Worm (Caenorhabditis elegans) whole organism, young adult: Measurements from ENCODE around the gene Y66H1A.8.

ENCODE experiments used
- B0261.1 ChIP-seq: sonication (generic microtip); optimal IDR thresholded peaks from 2 replicates; lab custom pipeline; 2016; ENCODE audit warnings: mild to moderate bottlenecking, missing genetic modification characterization, moderate library complexity, missing compliant biosample characterization
- B0336.3 ChIP-seq: fragments of 200-800 bp; sonication (Bioruptor generic); IDR thresholded peaks from 2 replicates; pipeline ENCODE4 v1.3.6; 2022; ENCODE audit warnings: missing genetic modification characterization, missing compliant biosample characterization
- F22D6.2 ChIP-seq: sonication (generic microtip); optimal IDR thresholded peaks from 2 replicates; lab custom pipeline; 2016; ENCODE audit warnings: mild to moderate bottlenecking, missing genetic modification characterization, missing compliant biosample characterization
- K11D2.4 ChIP-seq: fragments of 200-800 bp; sonication (Bioruptor generic); IDR thresholded peaks from 2 replicates; pipeline ENCODE4 v1.3.6; 2022; ENCODE audit warnings: missing genetic modification reagents, missing genetic modification characterization, missing compliant biosample characterization
- K12H6.12 ChIP-seq: fragments of 200-800 bp; sonication (Bioruptor generic); optimal IDR thresholded peaks from 2 replicates; lab custom pipeline; 2018; ENCODE audit warnings: mild to moderate bottlenecking, missing genetic modification characterization, missing compliant biosample characterization
- aptf-2 ChIP-seq: fragments of 200-800 bp; sonication (Bioruptor generic); conservative IDR thresholded peaks from 2 replicates; pipeline ENCODE4 v1.3.6; 2022; ENCODE audit warnings: missing genetic modification reagents, missing genetic modification characterization, missing compliant biosample characterization
- ceh-40 ChIP-seq: fragments of 200-800 bp; sonication (Bioruptor generic); IDR thresholded peaks from 2 replicates; pipeline ENCODE4 v1.3.6; 2022; ENCODE audit warnings: missing genetic modification characterization, missing compliant biosample characterization
- efl-1 ChIP-seq: fragments of 150-350 bp; optimal IDR thresholded peaks from 2 replicates; lab custom pipeline; 2014; ENCODE audit warnings: missing biosample characterization, missing genetic modification reagents, missing genetic modification characterization
- gei-17 ChIP-seq: fragments of 200-800 bp; sonication (Bioruptor generic); optimal IDR thresholded peaks from 2 replicates; lab custom pipeline; 2018; ENCODE audit warnings: mild to moderate bottlenecking, missing genetic modification characterization, missing compliant biosample characterization
- madf-10 ChIP-seq: sonication (generic microtip); optimal IDR thresholded peaks from 2 replicates; lab custom pipeline; 2016; ENCODE audit warnings: mild to moderate bottlenecking, missing genetic modification characterization, missing compliant biosample characterization
- mel-28 ChIP-seq: sonication (generic microtip); optimal IDR thresholded peaks from 2 replicates; lab custom pipeline; 2016; ENCODE audit warnings: borderline replicate concordance, mild to moderate bottlenecking, missing genetic modification characterization, missing compliant biosample characterization
- nfya-1 ChIP-seq: sonication (generic microtip); optimal IDR thresholded peaks from 2 replicates; lab custom pipeline; 2017; ENCODE audit warnings: antibody characterized with exemption, missing compliant biosample characterization, missing genetic modification characterization, borderline replicate concordance; ENCODE audit not compliant: insufficient read depth
- nfya-2 ChIP-seq: fragments of 200-800 bp; sonication (Bioruptor generic); IDR thresholded peaks from 2 replicates; pipeline ENCODE4 v1.3.6; 2022; ENCODE audit warnings: missing genetic modification reagents, missing genetic modification characterization, missing compliant biosample characterization
- nhr-80 ChIP-seq: sonication (generic microtip); optimal IDR thresholded peaks from 2 replicates; lab custom pipeline; 2016; ENCODE audit warnings: missing genetic modification characterization, missing compliant biosample characterization
- pha-4 ChIP-seq: fragments of 150-350 bp; sonication (generic microtip); optimal IDR thresholded peaks from 2 replicates; lab custom pipeline; 2014; ENCODE audit warnings: missing biosample characterization, missing genetic modification reagents, missing genetic modification characterization
- unc-130 ChIP-seq: sonication (generic microtip); optimal IDR thresholded peaks from 2 replicates; lab custom pipeline; 2016; ENCODE audit warnings: missing genetic modification reagents, missing genetic modification characterization, missing compliant biosample characterization

Gene Y66H1A.8

ce11 chrIV:408892-409291, 45.8 kb downstream of the Y66H1A.8 start:
- TF ChIP-seq K12H6.12 (tag; lab: Kevin White, UChicago), result no peak
- peak; percentile 19 for TF ChIP-seq nhr-80 (tag; lab: Kevin White, UChicago)

ce11 chrIV:401395-401794, 53.3 kb downstream of the Y66H1A.8 start, which contains the start of gene gpa-4:
Gene gpa-4 (plus strand): TSS chrIV:401695.
- TF ChIP-seq nfya-2 (GFP tag; lab: Robert Waterston, UW), result no peak
- no peak for TF ChIP-seq pha-4
- no peak for TF ChIP-seq mel-28 (tag; lab: Kevin White, UChicago)
- TF ChIP-seq B0336.3 (GFP tag; lab: Robert Waterston, UW), result no peak
- no peak for TF ChIP-seq K11D2.4
- no peak for TF ChIP-seq madf-10 (tag; lab: Kevin White, UChicago)
- no peak for TF ChIP-seq efl-1 (GFP tag; lab: Kevin White, UChicago)
- TF ChIP-seq ceh-40 (GFP tag; lab: Robert Waterston, UW), result no peak
- no peak for TF ChIP-seq unc-130 (GFP tag; lab: Kevin White, UChicago)
- no peak for TF ChIP-seq aptf-2 (GFP tag; lab: Robert Waterston, UW)
- TF ChIP-seq nfya-1 (tag; lab: Kevin White, UChicago), result no peak
- TF ChIP-seq gei-17 (GFP tag; lab: Kevin White, UChicago), result no peak
- no peak for TF ChIP-seq nhr-80 (tag; lab: Kevin White, UChicago)
- no peak for TF ChIP-seq F22D6.2 (tag; lab: Kevin White, UChicago)
- no peak for TF ChIP-seq B0261.1 (tag; lab: Kevin White, UChicago)
